Worm (Caenorhabditis elegans) whole organism, L2 larva: ENCODE measurements around the gene svh-1.

Experiments
- egl-27 ChIP-seq: sonication (generic microtip); optimal IDR thresholded peaks from 3 replicates; lab custom pipeline; 2017; ENCODE audit warnings: missing biosample characterization, missing genetic modification reagents, missing genetic modification characterization
- elt-1 ChIP-seq: fragments of 150-350 bp; optimal IDR thresholded peaks from 2 replicates; lab custom pipeline; 2014; ENCODE audit warnings: missing biosample characterization, missing genetic modification characterization
- lin-11 ChIP-seq: fragments of 150-350 bp; sonication (generic microtip); optimal IDR thresholded peaks from 2 replicates; lab custom pipeline; 2014; ENCODE audit warnings: missing biosample characterization, missing genetic modification characterization, inconsistent platforms, mixed read lengths
- lin-13 ChIP-seq: fragments of 150-350 bp; optimal IDR thresholded peaks from 2 replicates; lab custom pipeline; 2014; ENCODE audit warnings: missing biosample characterization, missing genetic modification reagents, missing genetic modification characterization
- nhr-12 ChIP-seq: fragments of 150-350 bp; optimal IDR thresholded peaks from 2 replicates; lab custom pipeline; 2014; ENCODE audit warnings: missing biosample characterization, missing genetic modification characterization
- nhr-237 ChIP-seq: fragments of 150-350 bp; optimal IDR thresholded peaks from 2 replicates; lab custom pipeline; 2014; ENCODE audit warnings: missing biosample characterization, missing genetic modification characterization
- nhr-25 ChIP-seq: fragments of 150-350 bp; sonication (generic microtip); optimal IDR thresholded peaks from 3 replicates; lab custom pipeline; 2014; ENCODE audit warnings: missing biosample characterization, missing genetic modification characterization
- sma-3 ChIP-seq: sonication (generic microtip); optimal IDR thresholded peaks from 2 replicates; lab custom pipeline; 2016; ENCODE audit warnings: missing genetic modification reagents, missing genetic modification characterization, missing compliant biosample characterization
- unc-39 ChIP-seq: fragments of 150-350 bp; optimal IDR thresholded peaks from 2 replicates; lab custom pipeline; 2014; ENCODE audit warnings: missing biosample characterization, missing genetic modification characterization

DNA sequence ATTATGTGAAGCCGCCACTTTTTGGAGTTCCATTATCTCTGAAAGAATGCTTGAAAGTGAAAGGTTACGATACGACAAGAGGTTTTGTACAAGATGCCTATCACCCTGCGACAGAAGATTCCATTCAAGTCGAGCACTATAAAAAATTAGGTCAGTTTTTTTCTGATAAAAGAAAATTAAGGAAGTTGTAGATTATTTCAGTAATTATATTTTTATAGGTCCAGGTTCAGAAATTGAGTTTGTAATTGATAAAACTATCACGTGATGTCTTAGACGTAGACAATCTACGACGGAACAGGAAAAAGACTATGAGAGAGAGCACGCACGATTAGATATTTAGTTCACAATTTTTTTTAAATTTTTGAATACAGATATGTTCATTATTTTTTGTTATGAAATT is 46.4 kb upstream of the svh-1 start:
- TF ChIP-seq elt-1 (tag; lab: Kevin White, UChicago) (no peak), egl-27 (no peak), nhr-12 (no peak), sma-3 (no peak), lin-11 (tag; lab: Kevin White, UChicago) (no peak), unc-39 (tag; lab: Kevin White, UChicago) (no peak), nhr-237 (no peak), lin-13 (GFP tag; lab: Kevin White, UChicago) (no peak), nhr-25 (tag; lab: Kevin White, UChicago) (no peak)
